Fruit fly (Drosophila melanogaster): Measurements from ENCODE around the gene CG31909.

CG31909 gene

DNA sequence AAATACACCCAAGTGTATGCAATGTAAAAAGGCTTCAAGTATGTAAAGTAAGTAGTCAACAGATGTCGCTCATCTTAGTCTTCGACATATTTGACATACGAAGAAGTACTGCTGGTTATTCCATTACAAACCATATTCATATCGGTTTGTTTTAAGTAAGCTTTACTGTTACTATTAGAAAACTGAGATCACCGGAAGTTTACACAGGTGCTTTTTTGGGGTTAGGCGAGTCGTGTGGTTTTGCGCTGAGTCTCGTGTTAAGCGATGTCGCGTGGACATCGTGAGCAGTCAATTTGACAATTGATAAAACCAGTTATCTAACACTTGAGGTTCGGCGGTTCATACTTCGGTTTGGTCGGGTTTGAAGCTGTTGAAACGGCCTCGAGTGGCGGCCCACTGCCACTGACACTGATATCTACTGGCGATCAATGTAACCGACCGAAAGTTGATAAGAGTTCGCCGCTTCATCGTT is 2.6 kb upstream of the CG31909 start (continued):
- no peak for TF ChIP-seq Adf1 (GFP tag; IDR thresholded peaks at IDR 0.05)
- TF ChIP-seq CG7745 (tag; optimal IDR thresholded peaks at IDR 0.05) = no peak
- TF ChIP-seq CG31365 (tag; optimal IDR thresholded peaks at IDR 0.05) = no peak
- TF ChIP-seq CG17186 (GFP tag; optimal IDR thresholded peaks at IDR 0.05) = no peak
- TF ChIP-seq lola (GFP tag; optimal IDR thresholded peaks at IDR 0.05) = no peak
- TF ChIP-seq CG12071 (GFP tag; optimal IDR thresholded peaks at IDR 0.05) = peak; percentile 30
- no peak for TF ChIP-seq Nf-YA (GFP tag; IDR thresholded peaks at IDR 0.05)
- TF ChIP-seq CG11504 (tag; optimal IDR thresholded peaks at IDR 0.05) = peak; percentile 10
- TF ChIP-seq PHDP (tag; optimal IDR thresholded peaks at IDR 0.05) = no peak
- no peak for TF ChIP-seq Sin3A (optimal IDR thresholded peaks at IDR 0.05)
- no peak for TF ChIP-seq CG17568 (GFP tag; optimal IDR thresholded peaks at IDR 0.05)
- TF ChIP-seq CoRest (tag; optimal IDR thresholded peaks at IDR 0.05) = no peak
- TF ChIP-seq amos (GFP tag; IDR thresholded peaks at IDR 0.05; ENCODE audit: partially characterized antibody) = peak; percentile 53; the same call in 1 of the 2 replicates
- TF ChIP-seq sd (tag; optimal IDR thresholded peaks at IDR 0.05) = peak; percentile 31
- TF ChIP-seq tna (GFP tag; IDR thresholded peaks at IDR 0.05; ENCODE audit: partially characterized antibody) = no peak
- TF ChIP-seq CG8388 (GFP tag; optimal IDR thresholded peaks at IDR 0.05) = no peak
- TF ChIP-seq fd102C (GFP tag; optimal IDR thresholded peaks at IDR 0.05) = no peak

DNA sequence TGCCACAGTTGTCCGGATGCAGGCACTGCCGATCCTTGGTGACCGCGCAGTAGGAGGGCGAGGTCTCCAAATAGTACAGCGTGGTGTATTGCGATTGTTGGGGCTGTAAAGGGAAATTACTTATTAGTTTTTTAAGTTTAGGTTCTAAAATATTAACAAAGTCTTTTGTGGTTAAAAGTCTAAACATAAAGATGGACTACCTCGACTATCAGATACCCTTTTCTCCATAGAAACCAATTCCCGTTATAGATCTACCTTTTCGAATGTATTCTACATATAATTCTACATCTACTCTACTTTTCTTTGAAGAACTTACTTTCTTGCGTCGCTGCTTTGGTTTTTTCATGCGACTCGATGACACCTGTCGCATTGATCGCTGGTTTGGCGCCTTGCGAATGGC is 1.2 kb upstream of the CG31909 start:
- no peak for TF ChIP-seq ssp (GFP tag; IDR thresholded peaks at IDR 0.05)
- peak; percentile 39; the same call in 1 of the 2 replicates for TF ChIP-seq amos (GFP tag; IDR thresholded peaks at IDR 0.05; ENCODE audit: partially characterized antibody)
- TF ChIP-seq yki (optimal IDR thresholded peaks at IDR 0.05) = no peak
- peak; percentile 66 for TF ChIP-seq HLH4C (GFP tag; IDR thresholded peaks at IDR 0.05; ENCODE audit: partially characterized antibody)
- no peak for TF ChIP-seq sens (GFP tag)
- peak; percentile 42; the same call in 1 of the 3 replicates for TF ChIP-seq CG14860 (GFP tag; IDR thresholded peaks at IDR 0.05; ENCODE audit: partially characterized antibody)
- no peak for TF ChIP-seq CG7928 (GFP tag; optimal IDR thresholded peaks at IDR 0.05)
- TF ChIP-seq B-H2 (GFP tag; optimal IDR thresholded peaks at IDR 0.05) = no peak
- TF ChIP-seq CG11247 (GFP tag; IDR thresholded peaks at IDR 0.05) = no peak
- TF ChIP-seq CG13894 (tag; optimal IDR thresholded peaks at IDR 0.05) = no peak
- no peak for TF ChIP-seq ERR (GFP tag; optimal IDR thresholded peaks at IDR 0.05)
- TF ChIP-seq hb (GFP tag; IDR thresholded peaks at IDR 0.05; ENCODE audit: partially characterized antibody) = 0 out of 3 replicates have a peak, but pooled peaks have one; percentile 49
- TF ChIP-seq Adf1 (GFP tag; IDR thresholded peaks at IDR 0.05) = no peak
- TF ChIP-seq Nf-YC (tag; optimal IDR thresholded peaks at IDR 0.05) = no peak
- TF ChIP-seq CG13424 (tag; optimal IDR thresholded peaks at IDR 0.05) = no peak
- peak; percentile 63; the same call in 1 of the 2 replicates for TF ChIP-seq nerfin-2 (GFP tag; IDR thresholded peaks at IDR 0.05; ENCODE audit: partially characterized antibody)
- no peak for TF ChIP-seq gro (GFP tag; optimal IDR thresholded peaks at IDR 0.05)
- TF ChIP-seq HLH3B (GFP tag; IDR thresholded peaks at IDR 0.05) = no peak
- TF ChIP-seq odd (GFP tag; optimal IDR thresholded peaks at IDR 0.05) = no peak
- no peak for TF ChIP-seq CG1792 (GFP tag; optimal IDR thresholded peaks at IDR 0.05)
- no peak for TF ChIP-seq Deaf1 (tag; optimal IDR thresholded peaks at IDR 0.05)
- peak; percentile 37; the same call in 1 of the 2 replicates for TF ChIP-seq Bgb (GFP tag; IDR thresholded peaks at IDR 0.05; ENCODE audit: partially characterized antibody)
- TF ChIP-seq cad (GFP tag; optimal IDR thresholded peaks at IDR 0.05) = no peak
- TF ChIP-seq CG7963 (GFP tag; IDR thresholded peaks at IDR 0.05; ENCODE audit: partially characterized antibody) = peak; percentile 53; the same call in 1 of the 3 replicates
- no peak for TF ChIP-seq CG6765 (GFP tag; optimal IDR thresholded peaks at IDR 0.05)
- no peak for TF ChIP-seq CG6683 (GFP tag; optimal IDR thresholded peaks at IDR 0.05)
- no peak for TF ChIP-seq lbe (GFP tag; optimal IDR thresholded peaks at IDR 0.05)
- 0 out of 3 replicates have a peak, but pooled peaks have one; percentile 37 for TF ChIP-seq mld (GFP tag; IDR thresholded peaks at IDR 0.05; ENCODE audit: partially characterized antibody)
- TF ChIP-seq sna (GFP tag; IDR thresholded peaks at IDR 0.05; ENCODE audit: partially characterized antibody) = 0 out of 2 replicates have a peak, but pooled peaks have one; percentile 22
- peak; percentile 62 for TF ChIP-seq CTCF (GFP tag; optimal IDR thresholded peaks at IDR 0.05)
- no peak for TF ChIP-seq CG11085 (GFP tag; IDR thresholded peaks at IDR 0.05)
- TF ChIP-seq Nf-YB (GFP tag; optimal IDR thresholded peaks at IDR 0.05) = no peak
- peak; percentile 76 for TF ChIP-seq CG16813 (GFP tag; IDR thresholded peaks at IDR 0.05; ENCODE audit: partially characterized antibody)
- peak; percentile 71; the same call in 2 of the 3 replicates for TF ChIP-seq CG6791 (GFP tag; IDR thresholded peaks at IDR 0.05; ENCODE audit: partially characterized antibody)
